Fruit fly (Drosophila melanogaster): ENCODE measurements around the gene cutlet.

The cutlet gene

DNA sequence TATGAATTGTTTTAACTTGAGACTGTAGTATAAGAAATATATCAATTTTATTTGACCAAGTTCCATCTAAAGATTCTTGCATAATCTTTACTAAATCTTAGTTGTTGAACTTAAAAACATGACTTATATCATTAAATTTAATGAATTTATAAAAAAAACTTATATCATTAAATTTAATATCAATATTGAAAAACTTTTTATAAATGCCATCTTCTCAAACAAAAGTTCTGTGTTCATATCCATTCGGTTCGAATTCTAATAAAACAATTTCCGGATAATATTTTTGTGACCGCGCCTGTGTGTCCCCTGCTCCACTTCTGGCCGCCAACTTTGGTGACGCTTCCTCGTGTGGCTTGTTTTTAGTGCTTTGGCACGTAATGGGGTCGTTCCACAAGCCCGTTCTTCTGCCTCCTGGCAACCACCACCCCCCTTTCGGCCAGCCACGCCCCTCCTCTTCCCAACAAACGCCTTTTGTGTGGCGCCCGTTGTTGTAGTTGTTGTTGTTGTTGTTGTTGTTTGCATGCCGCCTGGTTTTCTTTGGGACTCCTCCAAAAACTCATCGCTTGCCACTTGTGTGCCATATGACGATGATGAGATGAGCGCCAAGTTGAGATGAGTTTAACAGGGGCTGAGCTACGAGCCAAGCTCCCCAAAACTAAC lies 25.6 kb upstream of the cutlet start (continued):
- no peak for TF ChIP-seq Nf-YB (GFP tag; optimal IDR thresholded peaks at IDR 0.05)
- TF ChIP-seq Taf1 (GFP tag; IDR thresholded peaks at IDR 0.05) = no peak
- TF ChIP-seq CG13894 (tag; optimal IDR thresholded peaks at IDR 0.05) = peak; percentile 61
- no peak for TF ChIP-seq NC2β (GFP tag; optimal IDR thresholded peaks at IDR 0.05)
- TF ChIP-seq zfh1 (GFP tag; IDR thresholded peaks at IDR 0.05) = no peak
- TF ChIP-seq unc-4 (GFP tag; IDR thresholded peaks at IDR 0.05; ENCODE audit: partially characterized antibody) = no peak
- TF ChIP-seq NfI (GFP tag; optimal IDR thresholded peaks at IDR 0.05) = no peak
- TF ChIP-seq CG31365 (tag; optimal IDR thresholded peaks at IDR 0.05) = no peak
- TF ChIP-seq ash1 (GFP tag; optimal IDR thresholded peaks at IDR 0.05) = no peak
- no peak for TF ChIP-seq CG9932 (GFP tag; IDR thresholded peaks at IDR 0.05)
- TF ChIP-seq seq (GFP tag; IDR thresholded peaks at IDR 0.05) = no peak
- TF ChIP-seq zen2 (GFP tag; IDR thresholded peaks at IDR 0.05; ENCODE audit: partially characterized antibody) = no peak
- no peak for TF ChIP-seq Stat92E (GFP tag; optimal IDR thresholded peaks at IDR 0.05)
- no peak for TF ChIP-seq amos (GFP tag; IDR thresholded peaks at IDR 0.05; ENCODE audit: partially characterized antibody)
- peak; percentile 69 for TF ChIP-seq crol (GFP tag; IDR thresholded peaks at IDR 0.05)
- TF ChIP-seq Oli (tag; optimal IDR thresholded peaks at IDR 0.05) = peak; percentile 25
- TF ChIP-seq CG4282 (GFP tag; optimal IDR thresholded peaks at IDR 0.05) = no peak
- no peak for TF ChIP-seq H2.0 (GFP tag; IDR thresholded peaks at IDR 0.05)
- TF ChIP-seq cas (GFP tag; IDR thresholded peaks at IDR 0.05) = no peak
- TF ChIP-seq CG1233 (GFP tag; optimal IDR thresholded peaks at IDR 0.05) = no peak
- peak; percentile 24 for TF ChIP-seq CG18599 (GFP tag; optimal IDR thresholded peaks at IDR 0.05)
- peak; percentile 31; the same call in 2 of the 3 replicates for TF ChIP-seq row (GFP tag; IDR thresholded peaks at IDR 0.05)
- no peak for TF ChIP-seq CG6272 (GFP tag; IDR thresholded peaks at IDR 0.05)
- TF ChIP-seq CG10543 (GFP tag; optimal IDR thresholded peaks at IDR 0.05) = no peak
- no peak for TF ChIP-seq CTCF (GFP tag; optimal IDR thresholded peaks at IDR 0.05)
- TF ChIP-seq CG8290 (GFP tag; optimal IDR thresholded peaks at IDR 0.05) = no peak
- TF ChIP-seq CG8290 (tag; optimal IDR thresholded peaks at IDR 0.05) = no peak
- TF ChIP-seq CG18262 (tag; optimal IDR thresholded peaks at IDR 0.05) = peak; percentile 18
- peak; percentile 50; the same call in 1 of the 2 replicates for TF ChIP-seq CG4360 (GFP tag; IDR thresholded peaks at IDR 0.05)
- TF ChIP-seq CG12659 (GFP tag; optimal IDR thresholded peaks at IDR 0.05) = no peak
- TF ChIP-seq ac (GFP tag; optimal IDR thresholded peaks at IDR 0.05) = no peak
- no peak for TF ChIP-seq CG17829 (tag; optimal IDR thresholded peaks at IDR 0.05)
- TF ChIP-seq HHEX (GFP tag; optimal IDR thresholded peaks at IDR 0.05) = no peak
- no peak for TF ChIP-seq CG8388 (GFP tag; optimal IDR thresholded peaks at IDR 0.05)
- no peak for TF ChIP-seq CG2875 (GFP tag; optimal IDR thresholded peaks at IDR 0.05)
- TF ChIP-seq CG31388 (GFP tag; optimal IDR thresholded peaks at IDR 0.05) = no peak
- no peak for TF ChIP-seq Max (GFP tag; optimal IDR thresholded peaks at IDR 0.05)
- no peak for TF ChIP-seq ranshi (GFP tag; IDR thresholded peaks at IDR 0.05)
- TF ChIP-seq ftz-f1 (GFP tag; optimal IDR thresholded peaks at IDR 0.05) = no peak
- TF ChIP-seq wek (GFP tag; optimal IDR thresholded peaks at IDR 0.05) = no peak
- TF ChIP-seq dati (GFP tag; IDR thresholded peaks at IDR 0.05) = no peak
- 0 out of 2 replicates have a peak, but pooled peaks have one; percentile 13 for TF ChIP-seq CG14014 (GFP tag; IDR thresholded peaks at IDR 0.05)
- TF ChIP-seq Nf-YC (tag; optimal IDR thresholded peaks at IDR 0.05) = no peak
- TF ChIP-seq chinmo (GFP tag; IDR thresholded peaks at IDR 0.05; ENCODE audit: partially characterized antibody) = no peak
- no peak for TF ChIP-seq CG1602 (GFP tag; optimal IDR thresholded peaks at IDR 0.05)
- TF ChIP-seq Bdp1 (GFP tag; optimal IDR thresholded peaks at IDR 0.05) = no peak
- no peak for TF ChIP-seq Dbx (GFP tag; IDR thresholded peaks at IDR 0.05)
- no peak for TF ChIP-seq CG30431 (GFP tag; optimal IDR thresholded peaks at IDR 0.05)
- peak; percentile 19; the same call in 1 of the 2 replicates for TF ChIP-seq Rfx (GFP tag; IDR thresholded peaks at IDR 0.05)
- peak; percentile 1 for TF ChIP-seq CG15269 (tag; optimal IDR thresholded peaks at IDR 0.05)
- peak; percentile 55; the same call in 1 of the 2 replicates for TF ChIP-seq CG11696 (GFP tag; IDR thresholded peaks at IDR 0.05)

Data from whole organism, embryonic.